Worm (Caenorhabditis elegans): ENCODE measurements around the gene srw-133.

The srw-133 gene

ce11 chrV:4101567-4101966 is 13.0 kb downstream of the srw-133 start, which contains the start of gene srj-40:
Gene srj-40, plus strand, starts transcription at chrV:4101867.
- no peak for TF ChIP-seq ces-1 (GFP tag; optimal IDR thresholded peaks at IDR 0.05)
- no peak for TF ChIP-seq duxl-1 (tag; optimal IDR thresholded peaks at IDR 0.05; ENCODE audit: poor library complexity)
- TF ChIP-seq nhr-111 (GFP tag; optimal IDR thresholded peaks at IDR 0.05): no peak
- no peak for TF ChIP-seq daf-12 (tag; optimal IDR thresholded peaks at IDR 0.05)
- TF ChIP-seq lin-13 (GFP tag; optimal IDR thresholded peaks at IDR 0.05): no peak
- TF ChIP-seq mxl-3 (GFP tag; optimal IDR thresholded peaks at IDR 0.05): no peak

- TF ChIP-seq unc-62 (GFP tag; optimal IDR thresholded peaks at IDR 0.05 in 1 of 2) (peak in 1 of 2 experiments; percentile 27), unc-62 (tag; optimal IDR thresholded peaks at IDR 0.05) (no peak), cey-2 (tag; optimal IDR thresholded peaks at IDR 0.05; ENCODE audit: borderline replicate concordance, insufficient read depth) (no peak)
These were observed 19.8 kb downstream of the srw-133 start, which contains the start of gene nhr-181 for ce11 chrV:4094740-4095139. Gene nhr-181, plus strand, starts transcription at chrV:4095040.

ce11 chrV:4082952-4083351 is 31.6 kb downstream of the srw-133 start, which contains the start of gene F38H12.5:
Gene F38H12.5, minus strand, starts transcription at chrV:4083052.
- TF ChIP-seq unc-62 (GFP tag; optimal IDR thresholded peaks at IDR 0.05 in 1 of 2) (peak in 1 of 2 experiments; percentile 8), unc-62 (tag; optimal IDR thresholded peaks at IDR 0.05) (no peak), nhr-25 (tag; optimal IDR thresholded peaks at IDR 0.05; ENCODE audit: borderline replicate concordance, insufficient read depth) (no peak)

- no peak for TF ChIP-seq sdz-12 (GFP tag; optimal IDR thresholded peaks at IDR 0.05)
- TF ChIP-seq zfp-3 (GFP tag; conservative IDR thresholded peaks at IDR 0.05): no peak
- no peak for TF ChIP-seq spr-3 (GFP tag; optimal IDR thresholded peaks at IDR 0.05)
- no peak for TF ChIP-seq unc-130 (GFP tag; optimal IDR thresholded peaks at IDR 0.05)
- no peak for TF ChIP-seq aha-1 (tag)
- TF ChIP-seq madf-5 (GFP tag; IDR thresholded peaks at IDR 0.05): no peak
- TF ChIP-seq nhr-25 (tag; optimal IDR thresholded peaks at IDR 0.05; ENCODE audit: borderline replicate concordance, insufficient read depth): no peak
- no peak for TF ChIP-seq ceh-44 (GFP tag; IDR thresholded peaks at IDR 0.05)
- no peak for TF ChIP-seq attf-4 (tag; optimal IDR thresholded peaks at IDR 0.05)
- TF ChIP-seq dmd-8 (GFP tag; IDR thresholded peaks at IDR 0.05): no peak
- TF ChIP-seq dpl-1 (GFP tag; optimal IDR thresholded peaks at IDR 0.05): no peak
- TF ChIP-seq hmg-1.1 (GFP tag; IDR thresholded peaks at IDR 0.05): no peak
- no peak for TF ChIP-seq vab-7 (GFP tag; IDR thresholded peaks at IDR 0.05)
- TF ChIP-seq ces-1 (GFP tag; optimal IDR thresholded peaks at IDR 0.05): no peak
- no peak for TF ChIP-seq F10B5.3 (tag; optimal IDR thresholded peaks at IDR 0.05)
These were observed 33.2 kb downstream of the srw-133 start, which contains the start of gene srh-211 for ce11 chrV:4081283-4081682. Gene srh-211, minus strand, starts transcription at chrV:4081383.

- peak in 1 of 2 experiments; percentile 93 for TF ChIP-seq unc-62 (GFP tag; optimal IDR thresholded peaks at IDR 0.05 in 1 of 2)
- TF ChIP-seq unc-62 (tag; optimal IDR thresholded peaks at IDR 0.05): no peak
- TF ChIP-seq D1046.2 (GFP tag; IDR thresholded peaks at IDR 0.05): no peak
- TF ChIP-seq nhr-48 (tag; optimal IDR thresholded peaks at IDR 0.05): no peak
These were observed 34.0 kb downstream of the srw-133 start for ce11 chrV:4080546-4080945.

ce11 chrV:4073455-4073854 is 41.1 kb downstream of the srw-133 start, which contains the start of gene otpl-2:
Gene otpl-2, plus strand, starts transcription at chrV:4073755.
- TF ChIP-seq ceh-20 (GFP tag; IDR thresholded peaks at IDR 0.05) (no peak), nhr-237 (tag; optimal IDR thresholded peaks at IDR 0.05) (no peak), php-3 (GFP tag; IDR thresholded peaks at IDR 0.05) (no peak), snpc-1.2 (GFP tag; IDR thresholded peaks at IDR 0.05) (no peak), saeg-2 (GFP tag; IDR thresholded peaks at IDR 0.05) (no peak), Y5F2A.4 (GFP tag; optimal IDR thresholded peaks at IDR 0.05) (no peak), F44E2.7 (GFP tag; IDR thresholded peaks at IDR 0.05) (no peak), snpc-4 (tag; optimal IDR thresholded peaks at IDR 0.05) (no peak), mdt-29 (GFP tag; IDR thresholded peaks at IDR 0.05) (no peak), zip-11 (GFP tag; IDR thresholded peaks at IDR 0.05) (no peak), F10B5.3 (tag; optimal IDR thresholded peaks at IDR 0.05) (no peak), mdl-1 (tag; optimal IDR thresholded peaks at IDR 0.05) (no peak), mes-2 (tag; optimal IDR thresholded peaks at IDR 0.05; ENCODE audit: poor library complexity, severe bottlenecking) (no peak), aha-1 (tag) (no peak), skn-1 (tag; optimal IDR thresholded peaks at IDR 0.05) (no peak), nhr-102 (tag; optimal IDR thresholded peaks at IDR 0.05) (no peak), arid-1 (GFP tag; conservative IDR thresholded peaks at IDR 0.05) (no peak), nhr-6 (tag; optimal IDR thresholded peaks at IDR 0.05) (no peak), nhr-41 (GFP tag; IDR thresholded peaks at IDR 0.05) (no peak)

Measured in whole organism, L4 larva.